Worm (Caenorhabditis elegans) whole organism, L2 larva: ENCODE results near the gene srd-19.
A peak's percentile ranks its signal among the peaks of the same experiment; 100 is the strongest.

Source experiments
- Y55F3AM.14 ChIP-seq: fragments of 200-800 bp; sonication (Bioruptor generic); optimal IDR thresholded peaks from 2 replicates; lab custom pipeline; 2018; ENCODE audit warnings: mild to moderate bottlenecking, missing genetic modification characterization, missing compliant biosample characterization
- mbf-1 ChIP-seq: sonication (generic microtip); optimal IDR thresholded peaks from 2 replicates; lab custom pipeline; 2017; ENCODE audit warnings: missing biosample characterization, missing genetic modification characterization

srd-19 gene

DNA sequence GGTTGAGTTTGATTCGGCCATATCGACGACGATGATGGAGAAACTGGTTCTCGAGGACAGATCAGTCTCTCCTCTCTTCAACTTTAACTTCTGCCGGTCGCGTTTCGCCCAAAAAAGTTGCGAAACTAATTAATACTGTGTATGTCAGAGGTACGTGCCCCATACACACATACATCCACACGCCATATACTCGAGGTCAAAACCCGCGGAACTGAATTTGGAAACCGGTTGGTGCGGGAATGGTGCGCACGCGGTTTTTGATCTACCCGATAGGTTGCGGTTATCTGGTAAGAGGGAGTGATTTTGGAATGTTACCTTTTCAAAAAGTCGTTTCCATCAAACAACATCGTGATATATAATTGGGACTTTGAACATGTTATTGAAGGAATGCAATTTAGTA, 48.4 kb downstream of the srd-19 start, which contains the start of gene ifbp-1 (continued):
- peak; percentile 0 for TF ChIP-seq Y55F3AM.14 (GFP tag; lab: Kevin White, UChicago)
- TF ChIP-seq mbf-1 (tag; lab: Kevin White, UChicago), result no peak
